Worm (Caenorhabditis elegans): ENCODE results near the gene W08F4.3.
"Not testable (repeated sequence)": the region's sequence is repeated elsewhere in the genome, so short reads cannot be mapped to it uniquely, and the experiment has no call there.

W08F4.3 gene

DNA sequence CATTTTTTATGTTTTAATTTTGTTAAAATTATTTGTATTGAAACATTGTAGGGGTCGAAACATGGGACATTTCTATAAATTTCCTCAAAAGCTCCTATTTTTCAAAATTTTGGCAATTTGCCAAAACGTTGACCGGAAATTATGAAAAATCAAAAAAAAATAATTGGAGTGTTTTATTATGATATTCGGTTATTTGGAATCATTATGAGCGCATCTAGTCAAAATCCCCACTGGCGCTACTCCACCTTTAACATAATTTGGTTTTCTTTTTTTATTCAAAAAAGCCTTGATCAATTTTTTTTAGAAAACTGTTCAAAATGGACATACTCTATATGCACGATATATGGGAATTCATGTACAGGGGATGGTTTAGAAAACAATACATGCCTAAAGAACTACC lies 24.9 kb downstream of the W08F4.3 start, which contains the start of gene W04H10.2:
Gene W04H10.2, plus strand, starts transcription at position 301 of the 400 bp plus-strand sequence.
- TF ChIP-seq snpc-4 (tag; optimal IDR thresholded peaks at IDR 0.05) (no peak), nhr-28 (tag; optimal IDR thresholded peaks at IDR 0.05) (no peak), tbx-8 (GFP tag; optimal IDR thresholded peaks at IDR 0.05) (no peak), M03D4.4 (tag; optimal IDR thresholded peaks at IDR 0.05) (no peak), ceh-43 (GFP tag; optimal IDR thresholded peaks at IDR 0.05) (no peak), lin-32 (GFP tag; optimal IDR thresholded peaks at IDR 0.05) (no peak), unc-39 (tag; optimal IDR thresholded peaks at IDR 0.05) (no peak), bed-3 (GFP tag; optimal IDR thresholded peaks at IDR 0.05) (no peak), ces-1 (GFP tag; optimal IDR thresholded peaks at IDR 0.05) (no peak), ceh-83 (GFP tag; optimal IDR thresholded peaks at IDR 0.05) (no peak)

DNA sequence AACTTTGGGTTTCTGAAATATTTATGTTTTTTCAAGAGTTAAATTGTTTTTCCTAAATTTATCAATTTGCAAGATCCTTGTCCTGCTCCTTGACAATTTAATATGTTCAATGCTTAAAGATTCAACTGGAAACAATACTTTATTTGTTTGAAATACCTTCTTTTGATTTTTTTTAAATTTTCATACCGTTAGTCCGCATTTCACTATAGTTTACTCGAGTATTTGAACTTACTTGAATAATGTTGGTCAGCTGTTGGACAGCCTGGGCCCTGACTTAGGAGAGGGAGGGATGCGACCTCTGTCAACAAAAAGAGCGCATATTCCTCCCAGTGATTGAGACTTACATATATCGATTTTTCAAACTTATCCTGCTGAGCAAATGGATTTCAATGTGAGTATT lies 25.6 kb downstream of the W08F4.3 start, which contains the start of gene W04H10.5:
Gene W04H10.5, plus strand, starts transcription at position 301 of the 400 bp plus-strand sequence.
- TF ChIP-seq drap-1 (GFP tag; optimal IDR thresholded peaks at IDR 0.05) (no peak), hlh-1 (tag; optimal IDR thresholded peaks at IDR 0.05) (peak; percentile 66)

DNA sequence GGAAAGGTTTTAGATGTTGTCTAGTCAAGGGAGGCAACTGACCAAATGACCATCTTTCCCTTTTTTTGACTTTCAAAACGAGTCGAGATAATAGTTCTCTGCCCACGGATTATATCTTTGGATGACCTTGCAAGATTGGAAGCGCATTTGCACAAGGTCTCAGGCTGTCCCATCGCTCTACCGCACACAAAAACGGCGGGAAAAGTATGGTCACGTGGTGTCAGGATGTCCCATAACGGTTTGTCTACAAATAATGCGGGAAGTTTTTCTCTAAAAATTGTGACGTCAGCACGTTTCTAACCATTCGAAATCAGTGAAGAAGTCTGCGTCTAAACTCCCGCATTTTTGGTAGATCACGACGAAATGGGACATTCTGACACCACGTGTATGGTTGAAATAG lies 27.9 kb downstream of the W08F4.3 start, which contains the start of gene W04H10.6:
Gene W04H10.6, minus strand, starts transcription at position 101 of the 400 bp plus-strand sequence.
- TF ChIP-seq blmp-1 (tag; optimal IDR thresholded peaks at IDR 0.05) = no peak
- no peak for TF ChIP-seq ztf-11 (tag; optimal IDR thresholded peaks at IDR 0.05)
- no peak for TF ChIP-seq nhr-237 (tag; optimal IDR thresholded peaks at IDR 0.05)
- TF ChIP-seq unc-39 (tag; optimal IDR thresholded peaks at IDR 0.05) = no peak
- no peak for TF ChIP-seq mab-5 (tag; optimal IDR thresholded peaks at IDR 0.05)
- TF ChIP-seq lin-32 (GFP tag; optimal IDR thresholded peaks at IDR 0.05) = no peak
- no peak for TF ChIP-seq lin-13 (tag; optimal IDR thresholded peaks at IDR 0.05)
- TF ChIP-seq unc-62 (GFP tag; optimal IDR thresholded peaks at IDR 0.05) = no peak
- TF ChIP-seq nhr-76 (tag; optimal IDR thresholded peaks at IDR 0.05) = no peak
- no peak for TF ChIP-seq nhr-2 (tag; optimal IDR thresholded peaks at IDR 0.05)
- no peak for TF ChIP-seq pha-4 (tag; optimal IDR thresholded peaks at IDR 0.05)
- no peak for TF ChIP-seq sptf-1 (tag; optimal IDR thresholded peaks at IDR 0.05)
- no peak for TF ChIP-seq elt-3 (tag; optimal IDR thresholded peaks at IDR 0.05)
- TF ChIP-seq snpc-4 (tag; optimal IDR thresholded peaks at IDR 0.05) = no peak
- TF ChIP-seq nhr-28 (tag; optimal IDR thresholded peaks at IDR 0.05) = no peak
- no peak for TF ChIP-seq ceh-83 (GFP tag; optimal IDR thresholded peaks at IDR 0.05)
- TF ChIP-seq hlh-1 (tag; optimal IDR thresholded peaks at IDR 0.05) = no peak
- no peak for TF ChIP-seq mls-2 (tag; optimal IDR thresholded peaks at IDR 0.05)

DNA sequence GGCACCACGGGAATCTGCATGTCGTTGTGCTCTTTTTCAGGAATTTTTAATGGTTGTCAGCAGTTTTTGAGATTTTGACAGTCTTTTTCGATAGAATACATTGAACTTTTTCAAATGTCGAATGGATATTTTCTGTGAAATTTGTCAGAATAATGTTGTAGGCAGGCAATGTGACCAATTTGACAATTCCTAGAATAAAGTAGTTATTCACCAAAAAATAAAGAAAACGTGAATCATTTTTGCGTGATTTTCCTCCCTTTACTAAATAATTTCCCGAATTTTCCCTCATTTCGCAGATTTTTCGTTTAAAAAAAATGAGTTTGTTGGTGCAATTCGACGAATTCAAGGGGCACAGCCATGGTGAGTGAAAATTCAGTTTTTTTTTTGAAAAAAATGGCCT lies 28.4 kb downstream of the W08F4.3 start, which contains the start of gene W04H10.1:
Gene W04H10.1, plus strand, starts transcription at position 301 of the 400 bp plus-strand sequence.
- no peak for TF ChIP-seq ceh-43 (GFP tag; optimal IDR thresholded peaks at IDR 0.05)
- TF ChIP-seq ces-1 (GFP tag; optimal IDR thresholded peaks at IDR 0.05) = no peak
- no peak for TF ChIP-seq ceh-83 (GFP tag; optimal IDR thresholded peaks at IDR 0.05)
- no peak for TF ChIP-seq zip-8 (tag; optimal IDR thresholded peaks at IDR 0.05)
- TF ChIP-seq snpc-4 (tag; optimal IDR thresholded peaks at IDR 0.05) = no peak
- no peak for TF ChIP-seq hlh-1 (tag; optimal IDR thresholded peaks at IDR 0.05)
- no peak for TF ChIP-seq nhr-12 (tag; optimal IDR thresholded peaks at IDR 0.05)
- no peak for TF ChIP-seq lin-13 (tag; optimal IDR thresholded peaks at IDR 0.05)
- no peak for TF ChIP-seq elt-3 (tag; optimal IDR thresholded peaks at IDR 0.05)
- no peak for TF ChIP-seq ztf-11 (tag; optimal IDR thresholded peaks at IDR 0.05)

DNA sequence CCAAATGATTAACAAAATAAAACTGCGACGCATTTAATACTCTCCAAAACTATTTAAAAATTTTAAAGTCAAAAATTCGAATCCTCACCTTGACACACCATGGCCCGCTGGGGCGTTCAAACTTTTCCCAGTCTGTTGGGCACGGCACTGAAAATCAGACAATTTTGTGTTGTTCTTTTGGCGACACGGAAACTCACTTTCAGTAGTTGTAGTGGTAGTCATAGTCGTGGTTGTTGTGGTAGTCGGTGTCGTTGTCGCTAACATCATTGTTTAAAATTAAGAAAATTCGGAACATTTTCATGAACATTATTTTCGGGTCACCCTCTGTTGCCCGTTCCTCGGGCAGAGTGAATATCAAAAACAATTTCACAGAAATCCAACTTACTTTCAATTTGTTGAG lies 32.0 kb downstream of the W08F4.3 start, which contains the start of gene clec-118:
Gene clec-118, minus strand, starts transcription at position 101 of the 400 bp plus-strand sequence.
- not testable (repeated sequence) for TF ChIP-seq lsy-2 (tag; optimal IDR thresholded peaks at IDR 0.05); drap-1 (GFP tag; optimal IDR thresholded peaks at IDR 0.05); unc-39 (tag; optimal IDR thresholded peaks at IDR 0.05)

DNA sequence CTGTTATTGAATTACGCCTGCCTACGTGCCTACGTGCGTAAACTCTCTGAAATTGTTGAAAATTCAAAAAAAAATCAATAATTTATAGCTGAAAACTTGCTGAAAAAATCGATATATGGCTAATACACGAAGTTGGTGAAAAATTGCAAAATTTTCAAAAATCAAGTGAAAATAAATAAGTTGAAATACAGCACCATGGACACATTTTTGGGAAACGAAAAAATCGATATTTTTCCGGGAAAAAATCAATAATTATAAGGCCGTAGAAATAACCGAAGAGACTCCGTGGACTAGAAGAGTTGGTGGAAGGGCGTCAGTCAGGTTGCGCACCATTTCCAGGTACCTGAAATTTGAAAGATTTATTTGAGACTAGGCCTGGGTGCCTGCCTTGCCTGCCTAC lies 34.3 kb downstream of the W08F4.3 start:
- no peak for TF ChIP-seq hlh-1 (tag; optimal IDR thresholded peaks at IDR 0.05)
- no peak for TF ChIP-seq nhr-76 (tag; optimal IDR thresholded peaks at IDR 0.05)
- TF ChIP-seq lin-32 (GFP tag; optimal IDR thresholded peaks at IDR 0.05) = no peak
- no peak for TF ChIP-seq unc-62 (GFP tag; optimal IDR thresholded peaks at IDR 0.05)
- TF ChIP-seq mab-5 (tag; optimal IDR thresholded peaks at IDR 0.05) = no peak
- TF ChIP-seq nhr-28 (tag; optimal IDR thresholded peaks at IDR 0.05) = no peak
- TF ChIP-seq ceh-43 (GFP tag; optimal IDR thresholded peaks at IDR 0.05) = no peak
- no peak for TF ChIP-seq elt-1 (tag; optimal IDR thresholded peaks at IDR 0.05; ENCODE audit: borderline replicate concordance, insufficient read depth)
- TF ChIP-seq flh-1 (GFP tag; optimal IDR thresholded peaks at IDR 0.05) = no peak
- TF ChIP-seq zip-8 (tag; optimal IDR thresholded peaks at IDR 0.05) = no peak
- no peak for TF ChIP-seq lin-13 (tag; optimal IDR thresholded peaks at IDR 0.05)
- TF ChIP-seq lsy-2 (tag; optimal IDR thresholded peaks at IDR 0.05) = no peak
- no peak for TF ChIP-seq nhr-2 (tag; optimal IDR thresholded peaks at IDR 0.05)

All from whole organism, mixed stage, embryonic.